Worm (Caenorhabditis elegans): Measurements from ENCODE around the gene elmd-1.

- TF ChIP-seq blmp-1 (tag; optimal IDR thresholded peaks at IDR 0.05) = no peak
- no peak for TF ChIP-seq lin-14 (GFP tag; optimal IDR thresholded peaks at IDR 0.05)
- no peak for TF ChIP-seq unc-86 (tag; optimal IDR thresholded peaks at IDR 0.05)
- no peak for TF ChIP-seq egl-13 (tag; optimal IDR thresholded peaks at IDR 0.05)
- TF ChIP-seq nhr-237 (tag; optimal IDR thresholded peaks at IDR 0.05) = no peak
- no peak for TF ChIP-seq ces-1 (GFP tag; optimal IDR thresholded peaks at IDR 0.05)
- no peak for TF ChIP-seq irx-1 (tag; optimal IDR thresholded peaks at IDR 0.05)
- no peak for TF ChIP-seq alr-1 (tag; optimal IDR thresholded peaks at IDR 0.05; ENCODE audit: borderline replicate concordance)
- no peak for TF ChIP-seq dpl-1 (GFP tag; optimal IDR thresholded peaks at IDR 0.05)
Measured at ce11 chrIII:3398485-3398884, 8.8 kb downstream of the elmd-1 start.
